Worm (Caenorhabditis elegans) whole organism, young adult: ENCODE data around the gene irld-20.

Experiments used
- F23B12.7 ChIP-seq: sonication (generic microtip); optimal IDR thresholded peaks from 2 replicates; lab custom pipeline; 2017; ENCODE audit warnings: missing genetic modification characterization, mild to moderate bottlenecking, missing compliant biosample characterization, antibody characterized with exemption, moderate library complexity; ENCODE audit not compliant: insufficient read depth
- F33H1.4 ChIP-seq: fragments of 200-800 bp; sonication (Bioruptor generic); IDR thresholded peaks from 2 replicates; pipeline ENCODE4 v1.3.6; 2022; ENCODE audit warnings: missing genetic modification reagents, missing genetic modification characterization, missing compliant biosample characterization
- aptf-2 ChIP-seq: fragments of 200-800 bp; sonication (Bioruptor generic); conservative IDR thresholded peaks from 2 replicates; pipeline ENCODE4 v1.3.6; 2022; ENCODE audit warnings: missing genetic modification reagents, missing genetic modification characterization, missing compliant biosample characterization

DNA sequence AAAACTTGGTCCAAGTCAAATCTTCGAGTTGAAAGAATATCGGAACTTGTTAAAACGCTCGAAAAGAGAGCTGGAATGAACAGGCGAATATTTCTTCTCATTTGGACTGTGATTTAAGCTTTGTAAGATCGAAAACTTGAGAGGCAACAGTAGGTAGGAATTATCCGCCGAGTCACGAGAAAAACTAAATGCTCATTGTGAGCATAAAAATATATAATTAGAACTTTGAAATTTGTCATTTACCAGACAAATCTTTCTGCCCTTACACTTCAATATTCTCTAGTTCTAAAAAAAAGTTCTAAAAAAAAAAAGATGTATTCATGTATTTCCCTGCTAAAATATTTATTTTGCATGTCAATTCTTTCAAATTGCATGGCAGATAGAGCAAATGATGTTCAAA, 13.3 kb downstream of the irld-20 start, which contains the start of the genes irld-19 and irld-61:
- TF ChIP-seq F23B12.7 (tag; lab: Kevin White, UChicago) (no peak), aptf-2 (no peak), F33H1.4 (GFP tag; lab: Robert Waterston, UW) (no peak)
